Worm (Caenorhabditis elegans) whole organism, L1 larva: ENCODE data around the gene K08D8.1.

ENCODE experiments used
- C04F5.9 ChIP-seq: sonication (generic microtip); optimal IDR thresholded peaks from 2 replicates; lab custom pipeline; 2016; ENCODE audit warnings: missing genetic modification characterization, missing compliant biosample characterization
- alr-1 ChIP-seq: fragments of 200-800 bp; sonication (Bioruptor generic); optimal IDR thresholded peaks from 2 replicates; lab custom pipeline; 2018; ENCODE audit warnings: borderline replicate concordance, mild to moderate bottlenecking, missing genetic modification characterization, missing compliant biosample characterization
- ces-1 ChIP-seq: fragments of 150-350 bp; optimal IDR thresholded peaks from 2 replicates; lab custom pipeline; 2014; ENCODE audit warnings: missing biosample characterization, missing genetic modification reagents, missing genetic modification characterization
- dpl-1 ChIP-seq, 3 experiments: fragments of 150-350 bp in 2 of 3; sonication (generic microtip) in 1 of 3; optimal IDR thresholded peaks; 2 replicates each; lab custom pipeline; 2014 to 2017; ENCODE audit warnings: missing biosample characterization in 3 of 3, missing genetic modification characterization in 3 of 3, missing genetic modification reagents in 3 of 3
- dsc-1 ChIP-seq: sonication (generic microtip); optimal IDR thresholded peaks from 2 replicates; lab custom pipeline; 2016; ENCODE audit warnings: mild to moderate bottlenecking, missing genetic modification characterization, missing compliant biosample characterization
- efl-1 ChIP-seq, 4 experiments: fragments of 150-350 bp; optimal IDR thresholded peaks in 3 of 4; peaks in 1 of 4; 1 replicate in 1 of 4; 2 replicates in 3 of 4; lab custom pipeline; 2014; ENCODE audit warnings: missing biosample characterization in 2 of 4, missing genetic modification characterization in 2 of 4, missing genetic modification reagents in 2 of 4
- elt-2 ChIP-seq: sonication (generic microtip); optimal IDR thresholded peaks from 2 replicates; lab custom pipeline; 2016; ENCODE audit warnings: missing genetic modification characterization, mild to moderate bottlenecking, inconsistent platforms, missing compliant biosample characterization, missing genetic modification reagents
- fkh-10 ChIP-seq: sonication (generic microtip); optimal IDR thresholded peaks from 2 replicates; lab custom pipeline; 2017; ENCODE audit warnings: missing biosample characterization, missing genetic modification reagents, missing genetic modification characterization
- fos-1 ChIP-seq: fragments of 150-350 bp; optimal IDR thresholded peaks from 2 replicates; lab custom pipeline; 2014; ENCODE audit warnings: missing biosample characterization, missing genetic modification characterization
- hpl-2 ChIP-seq: fragments of 150-350 bp; optimal IDR thresholded peaks from 2 replicates; lab custom pipeline; 2014; ENCODE audit warnings: missing biosample characterization, missing genetic modification reagents, missing genetic modification characterization
- irx-1 ChIP-seq: sonication (generic microtip); optimal IDR thresholded peaks from 2 replicates; lab custom pipeline; 2016; ENCODE audit warnings: missing genetic modification characterization, missing compliant biosample characterization
- jun-1 ChIP-seq: fragments of 150-350 bp; optimal IDR thresholded peaks from 2 replicates; lab custom pipeline; 2014; ENCODE audit warnings: missing biosample characterization, missing genetic modification reagents, missing genetic modification characterization
- lin-13 ChIP-seq: fragments of 150-350 bp; optimal IDR thresholded peaks from 2 replicates; lab custom pipeline; 2014; ENCODE audit warnings: missing biosample characterization, missing genetic modification reagents, missing genetic modification characterization
- lin-14 ChIP-seq: fragments of 200-800 bp; sonication (Bioruptor generic); optimal IDR thresholded peaks from 2 replicates; lab custom pipeline; 2018; ENCODE audit warnings: mild to moderate bottlenecking, missing genetic modification characterization, moderate library complexity, missing compliant biosample characterization
- lin-15B ChIP-seq: fragments of 150-350 bp; sonication (generic microtip); optimal IDR thresholded peaks from 3 replicates; lab custom pipeline; 2014; ENCODE audit warnings: missing biosample characterization, missing genetic modification characterization
- lin-39 ChIP-seq: fragments of 150-350 bp; optimal IDR thresholded peaks from 2 replicates; lab custom pipeline; 2014; ENCODE audit warnings: missing biosample characterization, missing genetic modification reagents, missing genetic modification characterization
- lir-3 ChIP-seq: sonication (generic microtip); optimal IDR thresholded peaks from 2 replicates; lab custom pipeline; 2016; ENCODE audit warnings: mild to moderate bottlenecking, missing genetic modification characterization, moderate library complexity, missing compliant biosample characterization; ENCODE audit not compliant: poor library complexity
- nhr-12 ChIP-seq: sonication (generic microtip); optimal IDR thresholded peaks from 2 replicates; lab custom pipeline; 2017; ENCODE audit warnings: missing biosample characterization, missing genetic modification characterization
- nhr-20 ChIP-seq: sonication (generic microtip); optimal IDR thresholded peaks from 2 replicates; lab custom pipeline; 2016; ENCODE audit warnings: mild to moderate bottlenecking, missing genetic modification characterization, missing compliant biosample characterization
- nhr-90 ChIP-seq: sonication (generic microtip); optimal IDR thresholded peaks from 2 replicates; lab custom pipeline; 2016; ENCODE audit warnings: mild to moderate bottlenecking, missing genetic modification characterization, missing compliant biosample characterization; ENCODE audit not compliant: poor library complexity
- pag-3 ChIP-seq: sonication (generic microtip); optimal IDR thresholded peaks from 2 replicates; lab custom pipeline; 2017; ENCODE audit warnings: missing genetic modification characterization, mild to moderate bottlenecking, missing compliant biosample characterization, antibody characterized with exemption, borderline replicate concordance; ENCODE audit not compliant: insufficient read depth
- pqm-1 ChIP-seq: sonication (generic microtip); optimal IDR thresholded peaks from 3 replicates; lab custom pipeline; 2017; ENCODE audit warnings: missing biosample characterization, missing genetic modification characterization
- sptf-1 ChIP-seq: fragments of 150-350 bp; optimal IDR thresholded peaks from 2 replicates; lab custom pipeline; 2014; ENCODE audit warnings: missing biosample characterization, missing genetic modification characterization
- sup-37 ChIP-seq: fragments of 200-800 bp; sonication (Bioruptor generic); optimal IDR thresholded peaks from 2 replicates; lab custom pipeline; 2018; ENCODE audit warnings: mild to moderate bottlenecking, missing genetic modification characterization, missing compliant biosample characterization
- tbx-2 ChIP-seq: sonication (generic microtip); optimal IDR thresholded peaks from 2 replicates; lab custom pipeline; 2016; ENCODE audit warnings: missing genetic modification characterization, missing compliant biosample characterization
- tlp-1 ChIP-seq: fragments of 150-350 bp; optimal IDR thresholded peaks from 2 replicates; lab custom pipeline; 2014; ENCODE audit warnings: missing biosample characterization, missing genetic modification characterization
- unc-30 ChIP-seq: sonication (generic microtip); optimal IDR thresholded peaks from 2 replicates; lab custom pipeline; 2017; ENCODE audit warnings: missing biosample characterization, missing genetic modification characterization
- unc-86 ChIP-seq: sonication (generic microtip); optimal IDR thresholded peaks from 2 replicates; lab custom pipeline; 2016; ENCODE audit warnings: missing genetic modification characterization, missing compliant biosample characterization
- unc-98 ChIP-seq: fragments of 200-800 bp; sonication (Bioruptor generic); IDR thresholded peaks from 2 replicates; pipeline ENCODE4 v1.3.6; 2022; ENCODE audit warnings: missing genetic modification characterization, missing compliant biosample characterization
- zag-1 ChIP-seq: fragments of 150-350 bp; optimal IDR thresholded peaks from 2 replicates; lab custom pipeline; 2014; ENCODE audit warnings: missing biosample characterization, missing genetic modification characterization
- zip-4 ChIP-seq: fragments of 200-800 bp; sonication (Bioruptor generic); optimal IDR thresholded peaks from 2 replicates; lab custom pipeline; 2018; ENCODE audit warnings: mild to moderate bottlenecking, missing genetic modification characterization, moderate library complexity, missing compliant biosample characterization

The K08D8.1 gene

ce11 chrIV:12876558-12876957, 15.7 kb upstream of the K08D8.1 start:
- peak; percentile 49 for TF ChIP-seq elt-2 (tag; lab: Kevin White, UChicago)
- TF ChIP-seq lin-39: no peak

ce11 chrIV:12879557-12879956, 12.7 kb upstream of the K08D8.1 start, which contains the start of gene ZK896.5:
Gene ZK896.5, minus strand, starts transcription at chrIV:12879645.
- peak; percentile 78 for TF ChIP-seq elt-2 (tag; lab: Kevin White, UChicago)
- TF ChIP-seq nhr-20 (tag; lab: Kevin White, UChicago): peak; percentile 4
- TF ChIP-seq tlp-1 (tag; lab: Kevin White, UChicago): no peak
- TF ChIP-seq efl-1 (optimal IDR thresholded peaks at IDR 0.05; lab: Kevin White, UChicago): no peak
- TF ChIP-seq efl-1 (GFP tag; optimal IDR thresholded peaks at IDR 0.05 in 1 of 2; lab: Kevin White, UChicago): peak in 1 of 2 experiments; percentile 38
- no peak for TF ChIP-seq fos-1 (tag; lab: Kevin White, UChicago)

- TF ChIP-seq pqm-1 (tag; lab: Kevin White, UChicago): no peak
- no peak for TF ChIP-seq ces-1
- TF ChIP-seq zag-1 (tag; lab: Kevin White, UChicago): no peak
- no peak for TF ChIP-seq hpl-2 (GFP tag; lab: Kevin White, UChicago)
- TF ChIP-seq lin-14 (GFP tag; lab: Kevin White, UChicago): no peak
- TF ChIP-seq tbx-2 (tag; lab: Kevin White, UChicago): no peak
- TF ChIP-seq jun-1 (tag; lab: Kevin White, UChicago): no peak
- TF ChIP-seq zip-4: no peak
- no peak for TF ChIP-seq alr-1
- no peak for TF ChIP-seq unc-30 (tag; lab: Kevin White, UChicago)
- no peak for TF ChIP-seq unc-98 (GFP tag; lab: Robert Waterston, UW)
- TF ChIP-seq, all 84 proteins: peak for 0
Observed at ce11 chrIV:12883190-12883589, 9.1 kb upstream of the K08D8.1 start, which contains the start of gene ZK896.4. Gene ZK896.4, minus strand, starts transcription at chrIV:12883290.

- no peak for TF ChIP-seq C04F5.9 (tag; lab: Kevin White, UChicago)
- TF ChIP-seq irx-1 (tag; lab: Kevin White, UChicago): no peak
- no peak for TF ChIP-seq lir-3 (tag; lab: Kevin White, UChicago)
- TF ChIP-seq lin-13 (GFP tag; lab: Kevin White, UChicago): no peak
- no peak for TF ChIP-seq unc-30 (tag; lab: Kevin White, UChicago)
- TF ChIP-seq nhr-12 (tag; lab: Kevin White, UChicago): no peak
- no peak for TF ChIP-seq pag-3 (tag; lab: Kevin White, UChicago)
- TF ChIP-seq nhr-90 (tag; lab: Kevin White, UChicago): no peak
- no peak for TF ChIP-seq sptf-1 (tag; lab: Kevin White, UChicago)
- TF ChIP-seq lin-15B (tag; lab: Kevin White, UChicago): no peak
- no peak for TF ChIP-seq unc-86 (tag; lab: Kevin White, UChicago)
- TF ChIP-seq dpl-1 (GFP tag; optimal IDR thresholded peaks at IDR 0.05; lab: Kevin White, UChicago): no peak
- no peak for TF ChIP-seq fkh-10 (GFP tag; lab: Kevin White, UChicago)
- TF ChIP-seq tbx-2 (tag; lab: Kevin White, UChicago): no peak
- no peak for TF ChIP-seq fos-1 (tag; lab: Kevin White, UChicago)
Observed at ce11 chrIV:12886012-12886411, 6.3 kb upstream of the K08D8.1 start.

ce11 chrIV:12890445-12890844, 1.8 kb upstream of the K08D8.1 start, which contains the start of gene K08D8.6:
Gene K08D8.6, minus strand, starts transcription at chrIV:12890508.
- TF ChIP-seq pqm-1 (tag; lab: Kevin White, UChicago) (peak; percentile 78), sup-37 (no peak), dsc-1 (no peak), jun-1 (tag; lab: Kevin White, UChicago) (peak; percentile 7), efl-1 (optimal IDR thresholded peaks at IDR 0.05; lab: Kevin White, UChicago) (no peak), efl-1 (GFP tag; optimal IDR thresholded peaks at IDR 0.05 in 1 of 2; lab: Kevin White, UChicago) (peak in 1 of 2 experiments; percentile 30), elt-2 (tag; lab: Kevin White, UChicago) (peak; percentile 88)
